Fruit fly (Drosophila melanogaster) whole organism, embryonic: ENCODE results near the gene CG17118.
A peak's percentile ranks its signal among the peaks of the same experiment; 100 is the strongest.

Source experiments
- Adf1 ChIP-seq: fragments of 200-800 bp; sonication (Bioruptor generic); IDR thresholded peaks from 2 replicates; pipeline ENCODE4 v1.3.6; 2022; ENCODE audit warnings: missing biosample characterization, missing genetic modification characterization
- CG1024 ChIP-seq: fragments of 200-800 bp; sonication (Bioruptor generic); IDR thresholded peaks from 2 replicates; pipeline ENCODE4 v1.3.6; 2022; ENCODE audit warnings: missing biosample characterization, missing genetic modification characterization
- CG11456 ChIP-seq: fragments of 200-800 bp; sonication (Bioruptor generic); IDR thresholded peaks from 3 replicates; pipeline ENCODE4 v1.3.6; 2022; ENCODE audit warnings: missing biosample characterization, missing genetic modification characterization
- CG12219 ChIP-seq: fragments of 200-800 bp; sonication (Bioruptor generic); optimal IDR thresholded peaks from 3 replicates; lab custom pipeline; 2018; ENCODE audit warnings: missing biosample characterization, mild to moderate bottlenecking, missing genetic modification characterization
- CG12299 ChIP-seq: fragments of 200-800 bp; sonication (Bioruptor generic); optimal IDR thresholded peaks from 2 replicates; lab custom pipeline; 2018; ENCODE audit warnings: missing biosample characterization, mild to moderate bottlenecking, missing genetic modification characterization
- CG14860 ChIP-seq: fragments of 200-800 bp; sonication (Bioruptor generic); IDR thresholded peaks from 3 replicates; pipeline ENCODE4 v1.3.6; 2022; ENCODE audit warnings: missing biosample characterization, missing genetic modification characterization; ENCODE audit not compliant: partially characterized antibody
- CG15073 ChIP-seq: fragments of 200-800 bp; sonication (Bioruptor generic); optimal IDR thresholded peaks from 2 replicates; lab custom pipeline; 2016; ENCODE audit warnings: missing biosample characterization, missing genetic modification characterization
- CG17361 ChIP-seq: fragments of 200-800 bp; sonication (Bioruptor generic); IDR thresholded peaks from 3 replicates; pipeline ENCODE4 v1.3.6; 2022; ENCODE audit warnings: missing biosample characterization, missing genetic modification characterization
- CG17912 ChIP-seq: fragments of 200-800 bp; sonication (Bioruptor generic); optimal IDR thresholded peaks from 2 replicates; lab custom pipeline; 2018; ENCODE audit warnings: missing biosample characterization, mild to moderate bottlenecking, missing genetic modification characterization
- CG31224 ChIP-seq: fragments of 200-800 bp; sonication (Bioruptor generic); IDR thresholded peaks from 2 replicates; pipeline ENCODE4 v1.3.6; 2022; ENCODE audit warnings: missing biosample characterization, missing genetic modification characterization
- CG33557 ChIP-seq: fragments of 200-800 bp; sonication (Bioruptor generic); optimal IDR thresholded peaks from 2 replicates; lab custom pipeline; 2019; ENCODE audit warnings: missing biosample characterization, mild to moderate bottlenecking, missing genetic modification characterization, moderate library complexity
- CG3407 ChIP-seq: fragments of 200-800 bp; sonication (Bioruptor generic); optimal IDR thresholded peaks from 2 replicates; lab custom pipeline; 2018; ENCODE audit warnings: missing biosample characterization, mild to moderate bottlenecking, missing genetic modification characterization
- CG34422 ChIP-seq: fragments of 200-800 bp; sonication (Bioruptor generic); IDR thresholded peaks from 3 replicates; pipeline ENCODE4 v1.3.6; 2022; ENCODE audit warnings: missing biosample characterization, missing genetic modification characterization
- CG4360 ChIP-seq: fragments of 200-800 bp; sonication (Bioruptor generic); IDR thresholded peaks from 2 replicates; pipeline ENCODE4 v1.3.6; 2022; ENCODE audit warnings: missing biosample characterization, missing genetic modification characterization
- CG4854 ChIP-seq: fragments of 200-800 bp; sonication (Bioruptor generic); optimal IDR thresholded peaks from 2 replicates; lab custom pipeline; 2016; ENCODE audit warnings: missing biosample characterization, missing genetic modification characterization, inconsistent platforms
- CG6765 ChIP-seq: fragments of 200-800 bp; sonication (Bioruptor generic); optimal IDR thresholded peaks from 3 replicates; lab custom pipeline; 2017; ENCODE audit warnings: missing biosample characterization, mild to moderate bottlenecking, missing genetic modification characterization
- CG7839 ChIP-seq: fragments of 200-800 bp; sonication (Bioruptor generic); optimal IDR thresholded peaks from 3 replicates; lab custom pipeline; 2018; ENCODE audit warnings: missing biosample characterization, mild to moderate bottlenecking, missing genetic modification characterization, moderate library complexity
- CG9215 ChIP-seq: fragments of 200-800 bp; sonication (Bioruptor generic); IDR thresholded peaks from 2 replicates; pipeline ENCODE4 v1.3.6; 2022; ENCODE audit warnings: missing biosample characterization, missing genetic modification characterization
- Camta ChIP-seq: fragments of 200-800 bp; sonication (Bioruptor generic); optimal IDR thresholded peaks from 2 replicates; lab custom pipeline; 2016; ENCODE audit warnings: missing biosample characterization, missing genetic modification characterization
- Dbx ChIP-seq: fragments of 200-800 bp; sonication (Bioruptor generic); IDR thresholded peaks from 3 replicates; pipeline ENCODE4 v1.3.6; 2022; ENCODE audit warnings: missing biosample characterization, missing genetic modification characterization
- HLHmδ ChIP-seq: fragments of 200-800 bp; sonication (Bioruptor generic); optimal IDR thresholded peaks from 2 replicates; lab custom pipeline; 2018; ENCODE audit warnings: missing biosample characterization, mild to moderate bottlenecking, missing genetic modification characterization, moderate library complexity
- Lhr ChIP-seq: fragments of 200-800 bp; sonication (Bioruptor generic); optimal IDR thresholded peaks from 3 replicates; lab custom pipeline; 2017; ENCODE audit warnings: mild to moderate bottlenecking, missing biosample characterization, missing genetic modification reagents, missing genetic modification characterization
- Mes4 ChIP-seq: fragments of 200-800 bp; sonication (Bioruptor generic); optimal IDR thresholded peaks from 2 replicates; lab custom pipeline; 2016; ENCODE audit warnings: missing biosample characterization, missing genetic modification characterization
- Oaz ChIP-seq: fragments of 200-800 bp; sonication (Bioruptor generic); IDR thresholded peaks from 2 replicates; pipeline ENCODE4 v1.3.6; 2022; ENCODE audit warnings: missing biosample characterization, missing genetic modification characterization
- Optix ChIP-seq: fragments of 200-800 bp; sonication (Bioruptor generic); IDR thresholded peaks from 3 replicates; pipeline ENCODE4 v1.3.6; 2022; ENCODE audit warnings: missing biosample characterization, missing genetic modification characterization
- PHDP ChIP-seq: fragments of 200-800 bp; sonication (Bioruptor generic); optimal IDR thresholded peaks from 3 replicates; lab custom pipeline; 2018; ENCODE audit warnings: missing biosample characterization, mild to moderate bottlenecking, missing genetic modification characterization, moderate library complexity
- Poxn ChIP-seq: fragments of 200-800 bp; sonication (Bioruptor generic); IDR thresholded peaks from 2 replicates; pipeline ENCODE4 v1.3.6; 2022; ENCODE audit warnings: missing biosample characterization, missing genetic modification characterization
- Side ChIP-seq: fragments of 200-800 bp; sonication (Bioruptor generic); optimal IDR thresholded peaks from 2 replicates; lab custom pipeline; 2016; ENCODE audit warnings: missing biosample characterization, missing genetic modification characterization
- Ssrp ChIP-seq: fragments of 200-800 bp; sonication (Bioruptor generic); optimal IDR thresholded peaks from 2 replicates; lab custom pipeline; 2018; ENCODE audit warnings: missing biosample characterization, mild to moderate bottlenecking, missing genetic modification characterization, moderate library complexity
- YL-1 ChIP-seq: fragments of 200-800 bp; sonication (Bioruptor generic); optimal IDR thresholded peaks from 3 replicates; lab custom pipeline; 2017; ENCODE audit warnings: missing biosample characterization, mild to moderate bottlenecking, missing genetic modification characterization
- al ChIP-seq: fragments of 200-800 bp; sonication (Bioruptor generic); IDR thresholded peaks from 2 replicates; pipeline ENCODE4 v1.3.6; 2022; ENCODE audit warnings: missing biosample characterization, missing genetic modification characterization
- bcd ChIP-seq: fragments of 200-800 bp; sonication (Bioruptor generic); optimal IDR thresholded peaks from 2 replicates; lab custom pipeline; 2017; ENCODE audit warnings: missing biosample characterization, mild to moderate bottlenecking, missing genetic modification characterization
- caup ChIP-seq: fragments of 200-800 bp; sonication (Bioruptor generic); optimal IDR thresholded peaks from 3 replicates; lab custom pipeline; 2017; ENCODE audit warnings: missing biosample characterization, mild to moderate bottlenecking, missing genetic modification characterization, moderate library complexity; ENCODE audit not compliant: severe bottlenecking
- croc ChIP-seq: fragments of 200-800 bp; sonication (Bioruptor generic); conservative IDR thresholded peaks from 3 replicates; pipeline ENCODE4 v1.3.6; 2022; ENCODE audit warnings: missing biosample characterization, missing genetic modification characterization
- da ChIP-seq: fragments of 200-800 bp; sonication (Bioruptor generic); optimal IDR thresholded peaks from 2 replicates; lab custom pipeline; 2016; ENCODE audit warnings: missing biosample characterization, missing genetic modification characterization
- esg ChIP-seq: fragments of 200-800 bp; sonication (Bioruptor generic); conservative IDR thresholded peaks from 2 replicates; pipeline ENCODE4 v1.3.6; 2022; ENCODE audit warnings: missing biosample characterization, missing genetic modification characterization
- exex ChIP-seq: fragments of 200-800 bp; sonication (Bioruptor generic); optimal IDR thresholded peaks from 4 replicates; lab custom pipeline; 2018; ENCODE audit warnings: missing biosample characterization, mild to moderate bottlenecking, missing genetic modification characterization, moderate library complexity
- grn ChIP-seq: fragments of 200-800 bp; sonication (Bioruptor generic); optimal IDR thresholded peaks from 3 replicates; lab custom pipeline; 2017; ENCODE audit warnings: missing biosample characterization, missing genetic modification characterization
- ind ChIP-seq: fragments of 200-800 bp; sonication (Bioruptor generic); optimal IDR thresholded peaks from 3 replicates; lab custom pipeline; 2016; ENCODE audit warnings: missing biosample characterization, missing genetic modification characterization
- jumu ChIP-seq: fragments of 200-800 bp; sonication (Bioruptor generic); optimal IDR thresholded peaks from 3 replicates; lab custom pipeline; 2016; ENCODE audit warnings: missing biosample characterization, missing genetic modification characterization
- maf-S ChIP-seq: fragments of 200-800 bp; sonication (Bioruptor generic); optimal IDR thresholded peaks from 2 replicates; lab custom pipeline; 2016; ENCODE audit warnings: missing biosample characterization, missing genetic modification characterization
- mirr ChIP-seq: fragments of 200-800 bp; sonication (Bioruptor generic); optimal IDR thresholded peaks from 3 replicates; lab custom pipeline; 2018; ENCODE audit warnings: missing biosample characterization, mild to moderate bottlenecking, missing genetic modification characterization
- mld ChIP-seq: fragments of 200-800 bp; sonication (Bioruptor generic); IDR thresholded peaks from 3 replicates; pipeline ENCODE4 v1.3.6; 2022; ENCODE audit warnings: missing biosample characterization, missing genetic modification characterization; ENCODE audit not compliant: partially characterized antibody
- nerfin-1 ChIP-seq: fragments of 200-800 bp; sonication (Bioruptor generic); optimal IDR thresholded peaks from 3 replicates; lab custom pipeline; 2019; ENCODE audit warnings: missing biosample characterization, mild to moderate bottlenecking, missing genetic modification characterization, moderate library complexity
- run ChIP-seq: fragments of 200-800 bp; sonication (Bioruptor generic); optimal IDR thresholded peaks from 3 replicates; lab custom pipeline; 2018; ENCODE audit warnings: missing biosample characterization, mild to moderate bottlenecking, missing genetic modification characterization
- sim ChIP-seq: fragments of 200-800 bp; sonication (Bioruptor generic); IDR thresholded peaks from 2 replicates; pipeline ENCODE4 v1.3.6; 2022; ENCODE audit warnings: missing biosample characterization, missing genetic modification characterization
- slp2 ChIP-seq: fragments of 200-800 bp; sonication (Bioruptor generic); optimal IDR thresholded peaks from 2 replicates; lab custom pipeline; 2016; ENCODE audit warnings: missing biosample characterization, missing genetic modification characterization
- usp ChIP-seq: fragments of >200 bp; optimal IDR thresholded peaks from 2 replicates; lab custom pipeline; 2017; ENCODE audit warnings: missing biosample characterization, missing genetic modification characterization
- z ChIP-seq: fragments of 200-800 bp; sonication (Bioruptor generic); IDR thresholded peaks from 3 replicates; pipeline ENCODE4 v1.3.6; 2022; ENCODE audit warnings: missing biosample characterization, missing genetic modification characterization
- zfh2 ChIP-seq: fragments of 200-800 bp; sonication (Bioruptor generic); optimal IDR thresholded peaks from 2 replicates; lab custom pipeline; 2016; ENCODE audit warnings: missing biosample characterization, missing genetic modification characterization

Gene CG17118

DNA sequence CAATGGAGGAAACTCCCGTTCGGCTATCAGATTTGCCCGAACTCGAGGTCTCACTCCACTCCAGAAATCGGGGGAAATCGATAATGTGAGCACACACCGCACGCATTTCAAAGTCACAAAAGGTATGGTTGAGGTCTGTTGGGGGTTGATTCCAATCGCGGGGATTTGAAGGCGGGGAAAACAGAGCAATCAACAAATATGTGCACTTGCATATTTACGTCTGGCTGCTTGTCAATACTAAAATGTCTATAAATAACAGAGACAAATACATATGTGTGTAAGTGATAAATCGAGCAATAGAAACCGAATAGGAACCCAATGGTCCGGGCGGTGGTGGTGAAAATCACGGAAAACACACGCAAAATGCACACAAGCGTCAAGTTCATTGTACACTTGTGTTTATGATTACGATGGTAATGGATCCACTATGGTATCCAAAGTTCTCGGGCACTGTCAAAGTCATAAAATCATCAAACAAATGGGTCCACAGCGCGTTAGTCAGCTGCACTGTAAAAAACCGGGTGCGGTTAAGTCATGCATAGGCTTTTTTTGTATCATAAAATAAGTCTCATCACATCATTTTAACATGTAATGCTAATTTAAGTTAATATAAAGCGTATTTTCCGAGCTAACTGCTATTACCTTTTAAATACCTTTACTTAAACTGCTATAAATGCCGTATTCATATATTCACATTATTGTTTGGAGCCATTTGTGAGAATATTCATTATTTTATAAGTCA lies 22.0 kb downstream of the CG17118 start (continued):
- peak; percentile 94 for TF ChIP-seq Camta (GFP tag; lab: Kevin White, UChicago)
- TF ChIP-seq ind (GFP tag; lab: Kevin White, UChicago) = peak; percentile 36
- peak; percentile 65 for TF ChIP-seq CG7839
- TF ChIP-seq bcd (GFP tag; lab: Kevin White, UChicago) = peak; percentile 88
- no peak for TF ChIP-seq zfh2 (GFP tag; lab: Kevin White, UChicago)
- peak; percentile 98 for TF ChIP-seq grn (GFP tag; lab: Kevin White, UChicago)
- peak; percentile 91 for TF ChIP-seq Side
- TF ChIP-seq CG12299 = peak; percentile 87
- TF ChIP-seq CG4854 (GFP tag; lab: Kevin White, UChicago) = peak; percentile 91
- peak; percentile 89 for TF ChIP-seq CG1024 (GFP tag; lab: Robert Waterston, UW)
- no peak for TF ChIP-seq CG14860 (GFP tag; lab: Robert Waterston, UW)
- TF ChIP-seq CG4360 (GFP tag; lab: Robert Waterston, UW) = peak; percentile 81
- no peak for TF ChIP-seq CG31224 (GFP tag; lab: Robert Waterston, UW)
- TF ChIP-seq z (GFP tag; lab: Robert Waterston, UW) = peak; percentile 68
- TF ChIP-seq sim (GFP tag; lab: Robert Waterston, UW) = peak; percentile 82
- TF ChIP-seq Oaz (GFP tag; lab: Robert Waterston, UW) = no peak
- TF ChIP-seq CG17361 (GFP tag; lab: Robert Waterston, UW) = peak; percentile 87
- TF ChIP-seq esg = no peak
- no peak for TF ChIP-seq usp
- peak; percentile 95 for TF ChIP-seq YL-1 (GFP tag; lab: Kevin White, UChicago)
- TF ChIP-seq Poxn = no peak
- TF ChIP-seq CG34422 (GFP tag; lab: Robert Waterston, UW) = peak; percentile 80
- peak; percentile 80 for TF ChIP-seq CG11456
- TF ChIP-seq al = no peak
- peak; percentile 95 for TF ChIP-seq Mes4 (GFP tag; lab: Kevin White, UChicago)
- peak; percentile 94 for TF ChIP-seq HLHmδ (GFP tag; lab: Kevin White, UChicago)
- TF ChIP-seq CG33557 (GFP tag; lab: Kevin White, UChicago) = peak; percentile 99
- peak; percentile 56 for TF ChIP-seq CG6765 (GFP tag; lab: Kevin White, UChicago)
- TF ChIP-seq croc (GFP tag; lab: Robert Waterston, UW) = peak; percentile 71
- peak; percentile 83 for TF ChIP-seq jumu (GFP tag; lab: Kevin White, UChicago)
- peak; percentile 62 for TF ChIP-seq CG15073 (GFP tag; lab: Kevin White, UChicago)
- peak; percentile 83 for TF ChIP-seq PHDP (tag; lab: Kevin White, UChicago)
- peak; percentile 94 for TF ChIP-seq da (GFP tag; lab: Kevin White, UChicago)
- no peak for TF ChIP-seq mld (GFP tag; lab: Robert Waterston, UW)
- TF ChIP-seq maf-S = peak; percentile 76
- peak; percentile 90 for TF ChIP-seq caup (GFP tag; lab: Kevin White, UChicago)
- no peak for TF ChIP-seq Adf1 (GFP tag; lab: Robert Waterston, UW)
- TF ChIP-seq CG17912 (GFP tag; lab: Kevin White, UChicago) = peak; percentile 53
- TF ChIP-seq slp2 (GFP tag; lab: Kevin White, UChicago) = peak; percentile 50
- TF ChIP-seq nerfin-1 (tag; lab: Kevin White, UChicago) = peak; percentile 91
- TF ChIP-seq Ssrp (tag; lab: Kevin White, UChicago) = peak; percentile 48
- TF ChIP-seq Dbx (GFP tag; lab: Robert Waterston, UW) = no peak
- peak; percentile 79 for TF ChIP-seq CG12219
- peak; percentile 23 for TF ChIP-seq run (tag; lab: Kevin White, UChicago)
- peak; percentile 95 for TF ChIP-seq Lhr (GFP tag; lab: Kevin White, UChicago)
- peak; percentile 80 for TF ChIP-seq mirr
- TF ChIP-seq Optix = peak; percentile 78
- TF ChIP-seq CG3407 (GFP tag; lab: Kevin White, UChicago) = peak; percentile 98
- peak; percentile 60 for TF ChIP-seq exex (tag; lab: Kevin White, UChicago)
- no peak for TF ChIP-seq CG9215 (GFP tag; lab: Robert Waterston, UW)
